Fruit fly (Drosophila melanogaster): ENCODE measurements around the gene Dyro.

- no peak for TF ChIP-seq Fer3 (tag; optimal IDR thresholded peaks at IDR 0.05)
- TF ChIP-seq nom (GFP tag; optimal IDR thresholded peaks at IDR 0.05), result no peak
- no peak for TF ChIP-seq CG17361 (GFP tag; IDR thresholded peaks at IDR 0.05)
- TF ChIP-seq CG12942 (GFP tag; optimal IDR thresholded peaks at IDR 0.05), result no peak
- no peak for TF ChIP-seq CG9876 (GFP tag; optimal IDR thresholded peaks at IDR 0.05)
- no peak for TF ChIP-seq fd96Cb (tag; optimal IDR thresholded peaks at IDR 0.05)
- TF ChIP-seq insv (GFP tag; optimal IDR thresholded peaks at IDR 0.05), result no peak
- no peak for TF ChIP-seq mirr (GFP tag; optimal IDR thresholded peaks at IDR 0.05)
- TF ChIP-seq Kr (GFP tag; optimal IDR thresholded peaks at IDR 0.05), result no peak
- no peak for TF ChIP-seq trh (GFP tag; optimal IDR thresholded peaks at IDR 0.05)
Measured at dm6 chr3L:11276020-11276419, 19.7 kb downstream of the Dyro start.

Data from whole organism, embryonic.